Fruit fly (Drosophila melanogaster) whole organism, embryonic: ENCODE results near the gene SmE.

Experiments used
- Abd-B ChIP-seq: fragments of 200-800 bp; sonication (Bioruptor generic); optimal IDR thresholded peaks from 2 replicates; lab custom pipeline; 2018; ENCODE audit warnings: missing biosample characterization, mild to moderate bottlenecking, missing genetic modification characterization, moderate library complexity
- Ada2b ChIP-seq: fragments of 200-800 bp; sonication (Bioruptor generic); IDR thresholded peaks from 2 replicates; pipeline ENCODE4 v1.3.6; 2022; ENCODE audit warnings: missing biosample characterization, missing genetic modification characterization
- Blimp-1 ChIP-seq: fragments of 200-800 bp; sonication (Bioruptor generic); optimal IDR thresholded peaks from 3 replicates; lab custom pipeline; 2018; ENCODE audit warnings: missing biosample characterization, missing genetic modification characterization, mild to moderate bottlenecking, moderate library complexity, missing genetic modification reagents
- CG10366 ChIP-seq: fragments of 200-800 bp; sonication (Bioruptor generic); IDR thresholded peaks from 2 replicates; pipeline ENCODE4 v1.3.6; 2022; ENCODE audit warnings: missing biosample characterization, missing genetic modification characterization
- CG10543 ChIP-seq: fragments of 200-800 bp; sonication (Bioruptor generic); optimal IDR thresholded peaks from 3 replicates; lab custom pipeline; 2017; ENCODE audit warnings: missing biosample characterization, mild to moderate bottlenecking, missing genetic modification characterization, moderate library complexity
- CG13296 ChIP-seq: fragments of 200-800 bp; sonication (Bioruptor generic); optimal IDR thresholded peaks from 3 replicates; lab custom pipeline; 2018; ENCODE audit warnings: missing biosample characterization, mild to moderate bottlenecking, missing genetic modification characterization
- CG13424 ChIP-seq: fragments of 200-800 bp; sonication (Bioruptor generic); optimal IDR thresholded peaks from 2 replicates; lab custom pipeline; 2019; ENCODE audit warnings: missing biosample characterization, mild to moderate bottlenecking, missing genetic modification characterization, moderate library complexity
- CG13894 ChIP-seq: fragments of 200-800 bp; sonication (Bioruptor generic); optimal IDR thresholded peaks from 3 replicates; lab custom pipeline; 2018; ENCODE audit warnings: missing biosample characterization, mild to moderate bottlenecking, missing genetic modification characterization, moderate library complexity
- CG14441 ChIP-seq: fragments of 200-800 bp; sonication (Bioruptor generic); IDR thresholded peaks from 2 replicates; pipeline ENCODE4 v1.3.6; 2022; ENCODE audit warnings: missing biosample characterization, missing genetic modification characterization
- CG16815 ChIP-seq: fragments of 200-800 bp; sonication (Bioruptor generic); optimal IDR thresholded peaks from 3 replicates; lab custom pipeline; 2017; ENCODE audit warnings: missing biosample characterization, mild to moderate bottlenecking, missing genetic modification characterization
- CG16863 ChIP-seq: fragments of 200-800 bp; sonication (Bioruptor generic); optimal IDR thresholded peaks from 3 replicates; lab custom pipeline; 2016; ENCODE audit warnings: missing biosample characterization, missing genetic modification characterization
- CG18599 ChIP-seq: fragments of 200-800 bp; sonication (Bioruptor generic); optimal IDR thresholded peaks from 3 replicates; lab custom pipeline; 2017; ENCODE audit warnings: missing biosample characterization, missing genetic modification characterization, mild to moderate bottlenecking, moderate library complexity, missing genetic modification reagents
- CG18619 ChIP-seq: fragments of 200-800 bp; sonication (Bioruptor generic); optimal IDR thresholded peaks from 3 replicates; lab custom pipeline; 2017; ENCODE audit warnings: missing biosample characterization, mild to moderate bottlenecking, missing genetic modification characterization
- CG2712 ChIP-seq: fragments of 200-800 bp; optimal IDR thresholded peaks from 3 replicates; lab custom pipeline; 2019; ENCODE audit warnings: missing biosample characterization, mild to moderate bottlenecking, missing genetic modification characterization, moderate library complexity
- CG30431 ChIP-seq: fragments of 200-800 bp; sonication (Bioruptor generic); optimal IDR thresholded peaks from 2 replicates; lab custom pipeline; 2017; ENCODE audit warnings: missing biosample characterization, missing genetic modification characterization
- CG4404 ChIP-seq: fragments of 200-800 bp; sonication (Bioruptor generic); IDR thresholded peaks from 2 replicates; pipeline ENCODE4 v1.3.6; 2022; ENCODE audit warnings: missing biosample characterization, missing genetic modification characterization
- CG6765 ChIP-seq: fragments of 200-800 bp; sonication (Bioruptor generic); optimal IDR thresholded peaks from 3 replicates; lab custom pipeline; 2017; ENCODE audit warnings: missing biosample characterization, mild to moderate bottlenecking, missing genetic modification characterization
- CG7745 ChIP-seq: fragments of 200-800 bp; sonication (Bioruptor generic); optimal IDR thresholded peaks from 2 replicates; lab custom pipeline; 2018; ENCODE audit warnings: missing biosample characterization, mild to moderate bottlenecking, missing genetic modification characterization, moderate library complexity
- CG8924 ChIP-seq: fragments of 200-800 bp; optimal IDR thresholded peaks from 3 replicates; lab custom pipeline; 2019; ENCODE audit warnings: missing biosample characterization, mild to moderate bottlenecking, missing genetic modification characterization, moderate library complexity
- CTCF ChIP-seq: fragments of 200-800 bp; sonication (Bioruptor generic); optimal IDR thresholded peaks from 2 replicates; lab custom pipeline; 2017; ENCODE audit warnings: missing biosample characterization, mild to moderate bottlenecking, missing genetic modification characterization, moderate library complexity
- Camta ChIP-seq: fragments of 200-800 bp; sonication (Bioruptor generic); optimal IDR thresholded peaks from 2 replicates; lab custom pipeline; 2016; ENCODE audit warnings: missing biosample characterization, missing genetic modification characterization
- Deaf1 ChIP-seq: fragments of 200-800 bp; optimal IDR thresholded peaks from 3 replicates; lab custom pipeline; 2019; ENCODE audit warnings: missing biosample characterization, mild to moderate bottlenecking, missing genetic modification characterization, moderate library complexity
- Dek ChIP-seq: fragments of 200-800 bp; sonication (Bioruptor generic); optimal IDR thresholded peaks from 3 replicates; lab custom pipeline; 2019; ENCODE audit warnings: missing biosample characterization, mild to moderate bottlenecking, missing genetic modification characterization, moderate library complexity
- Dp ChIP-seq: fragments of 200-800 bp; sonication (Bioruptor generic); optimal IDR thresholded peaks from 2 replicates; lab custom pipeline; 2018; ENCODE audit warnings: missing biosample characterization, mild to moderate bottlenecking, missing genetic modification characterization, moderate library complexity
- Dref ChIP-seq: fragments of 200-800 bp; sonication (Bioruptor generic); IDR thresholded peaks from 2 replicates; pipeline ENCODE4 v1.3.6; 2022; ENCODE audit warnings: missing biosample characterization, missing genetic modification characterization
- HLH4C ChIP-seq: fragments of 200-800 bp; sonication (Bioruptor generic); IDR thresholded peaks from 3 replicates; pipeline ENCODE4 v1.3.6; 2022; ENCODE audit warnings: missing biosample characterization, missing genetic modification characterization; ENCODE audit not compliant: partially characterized antibody
- HLH54F ChIP-seq: fragments of 200-800 bp; sonication (Bioruptor generic); optimal IDR thresholded peaks from 3 replicates; lab custom pipeline; 2016; ENCODE audit warnings: missing biosample characterization, missing genetic modification characterization
- Hr51 ChIP-seq, 2 experiments: fragments of 200-800 bp; sonication (Bioruptor generic); optimal IDR thresholded peaks; 2 replicates in 1 of 2; 3 replicates in 1 of 2; lab custom pipeline; 2016 to 2018; ENCODE audit warnings: missing biosample characterization in 2 of 2, missing genetic modification characterization in 2 of 2, mild to moderate bottlenecking in 1 of 2, moderate library complexity in 1 of 2
- Lpt ChIP-seq: fragments of >200 bp; optimal IDR thresholded peaks from 2 replicates; lab custom pipeline; 2018; ENCODE audit warnings: missing biosample characterization, missing genetic modification characterization
- MESR4 ChIP-seq: fragments of 200-800 bp; sonication (Bioruptor generic); optimal IDR thresholded peaks from 2 replicates; lab custom pipeline; 2018; ENCODE audit warnings: missing biosample characterization, mild to moderate bottlenecking, missing genetic modification characterization, moderate library complexity
- Med ChIP-seq: fragments of 200-800 bp; sonication (Bioruptor generic); peaks from one replicate; lab custom pipeline; 2016; ENCODE audit warnings: missing biosample characterization, missing genetic modification characterization, mild to moderate bottlenecking, inconsistent platforms, moderate library complexity
- NC2β ChIP-seq: fragments of 200-800 bp; sonication (Bioruptor generic); optimal IDR thresholded peaks from 2 replicates; lab custom pipeline; 2016; ENCODE audit warnings: missing biosample characterization, missing genetic modification characterization
- Neu2 ChIP-seq: fragments of 200-800 bp; sonication (Bioruptor generic); optimal IDR thresholded peaks from 3 replicates; lab custom pipeline; 2016; ENCODE audit warnings: missing biosample characterization, missing genetic modification characterization, borderline replicate concordance
- Oli ChIP-seq: fragments of 200-800 bp; sonication (Bioruptor generic); optimal IDR thresholded peaks from 2 replicates; lab custom pipeline; 2018; ENCODE audit warnings: missing biosample characterization, mild to moderate bottlenecking, missing genetic modification characterization, moderate library complexity
- Rx ChIP-seq: fragments of 200-800 bp; sonication (Bioruptor generic); IDR thresholded peaks from 2 replicates; pipeline ENCODE4 v1.3.6; 2022; ENCODE audit warnings: missing biosample characterization, missing genetic modification characterization
- YL-1 ChIP-seq: fragments of 200-800 bp; sonication (Bioruptor generic); optimal IDR thresholded peaks from 3 replicates; lab custom pipeline; 2017; ENCODE audit warnings: missing biosample characterization, mild to moderate bottlenecking, missing genetic modification characterization
- aop ChIP-seq: fragments of 200-800 bp; sonication (Bioruptor generic); IDR thresholded peaks from 2 replicates; pipeline ENCODE4 v1.3.6; 2022; ENCODE audit warnings: missing biosample characterization, missing genetic modification characterization
- ash1 ChIP-seq: fragments of 200-800 bp; sonication (Bioruptor generic); optimal IDR thresholded peaks from 2 replicates; lab custom pipeline; 2018; ENCODE audit warnings: missing biosample characterization, mild to moderate bottlenecking, missing genetic modification characterization
- az2 ChIP-seq: fragments of 200-800 bp; sonication (Bioruptor generic); optimal IDR thresholded peaks from 3 replicates; lab custom pipeline; 2016; ENCODE audit warnings: missing biosample characterization, missing genetic modification characterization
- crp ChIP-seq, 2 experiments: fragments of 200-800 bp; sonication (Bioruptor generic); optimal IDR thresholded peaks; 2 replicates in 1 of 2; 3 replicates in 1 of 2; lab custom pipeline; 2017; ENCODE audit warnings: missing biosample characterization in 2 of 2, missing genetic modification characterization in 2 of 2, mild to moderate bottlenecking in 1 of 2, moderate library complexity in 1 of 2
- esg ChIP-seq: fragments of 200-800 bp; sonication (Bioruptor generic); conservative IDR thresholded peaks from 2 replicates; pipeline ENCODE4 v1.3.6; 2022; ENCODE audit warnings: missing biosample characterization, missing genetic modification characterization
- gsb-n ChIP-seq: fragments of 200-800 bp; sonication (Bioruptor generic); optimal IDR thresholded peaks from 3 replicates; lab custom pipeline; 2018; ENCODE audit warnings: missing biosample characterization, mild to moderate bottlenecking, missing genetic modification characterization
- jing ChIP-seq: fragments of 200-800 bp; sonication (Bioruptor generic); optimal IDR thresholded peaks from 2 replicates; lab custom pipeline; 2018; ENCODE audit warnings: missing biosample characterization, mild to moderate bottlenecking, missing genetic modification characterization
- pan ChIP-seq, 4 experiments: fragments of >200 bp in 3 of 4; fragments of 200-800 bp in 1 of 4; sonication (Bioruptor generic) in 1 of 4; optimal IDR thresholded peaks in 3 of 4; IDR thresholded peaks in 1 of 4; 2 replicates each; pipeline versions ENCODE4 v1.3.6 to Lab custom; 2017 to 2022; ENCODE audit warnings: missing biosample characterization in 2 of 4, missing genetic modification characterization in 2 of 4, mixed read lengths in 1 of 4
- pb ChIP-seq: fragments of 200-800 bp; sonication (Bioruptor generic); optimal IDR thresholded peaks from 3 replicates; lab custom pipeline; 2016; ENCODE audit warnings: missing biosample characterization, missing genetic modification characterization
- pfk ChIP-seq: fragments of 200-800 bp; sonication (Bioruptor generic); optimal IDR thresholded peaks from 2 replicates; lab custom pipeline; 2018; ENCODE audit warnings: missing biosample characterization, mild to moderate bottlenecking, missing genetic modification characterization, moderate library complexity
- pum ChIP-seq: fragments of 200-800 bp; sonication (Bioruptor generic); optimal IDR thresholded peaks from 2 replicates; lab custom pipeline; 2016; ENCODE audit warnings: missing biosample characterization, missing genetic modification characterization
- tx ChIP-seq: fragments of 200-800 bp; sonication (Bioruptor generic); optimal IDR thresholded peaks from 2 replicates; lab custom pipeline; 2016; ENCODE audit warnings: missing biosample characterization, missing genetic modification characterization
- wek ChIP-seq: fragments of 200-800 bp; sonication (Bioruptor generic); optimal IDR thresholded peaks from 3 replicates; lab custom pipeline; 2018; ENCODE audit warnings: missing biosample characterization, mild to moderate bottlenecking, missing genetic modification characterization, moderate library complexity

SmE gene

DNA sequence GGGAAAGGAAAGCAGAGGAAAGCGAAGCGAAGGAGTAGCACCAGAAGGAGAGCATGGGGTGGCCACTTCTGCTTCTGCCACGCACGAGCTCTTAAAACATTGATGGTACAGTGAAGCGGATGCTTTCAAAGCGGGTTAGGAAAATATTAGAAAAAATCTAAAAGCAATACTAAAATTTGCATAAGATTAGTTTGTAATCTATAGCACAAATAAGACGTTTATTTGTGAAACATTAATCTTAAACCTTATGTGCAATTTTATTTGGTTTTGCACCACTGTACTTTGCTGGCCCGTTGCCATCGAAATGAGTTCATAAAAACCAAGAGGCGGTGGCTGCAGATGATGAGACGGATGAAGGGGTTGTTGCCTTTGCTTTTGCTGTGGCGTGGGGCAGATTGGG, 40.1 kb upstream of the SmE start (continued):
- TF ChIP-seq ash1 (GFP tag; lab: Kevin White, UChicago) (no peak), jing (GFP tag; lab: Kevin White, UChicago) (peak; percentile 79), Dek (tag; lab: Kevin White, UChicago) (peak; percentile 79), Neu2 (GFP tag; lab: Kevin White, UChicago) (no peak), pb (GFP tag; lab: Kevin White, UChicago) (peak; percentile 81), Dp (GFP tag; lab: Kevin White, UChicago) (no peak), Ada2b (peak; percentile 87), CG18599 (GFP tag; lab: Kevin White, UChicago) (peak; percentile 97), CG8924 (tag; lab: Kevin White, UChicago) (peak; percentile 89), CG13424 (tag; lab: Kevin White, UChicago) (peak; percentile 91), wek (GFP tag; lab: Kevin White, UChicago) (peak; percentile 52), CG16815 (GFP tag; lab: Kevin White, UChicago) (peak; percentile 53), Abd-B (GFP tag; lab: Kevin White, UChicago) (peak; percentile 89), CG30431 (GFP tag; lab: Kevin White, UChicago) (peak; percentile 62), CTCF (GFP tag; lab: Kevin White, UChicago) (peak; percentile 54), Deaf1 (tag; lab: Kevin White, UChicago) (peak; percentile 74), az2 (GFP tag; lab: Kevin White, UChicago) (peak; percentile 88), HLH4C (GFP tag; lab: Robert Waterston, UW) (0 out of 3 replicates have a peak, but pooled peaks have one; percentile 30), Rx (GFP tag; lab: Robert Waterston, UW) (peak; percentile 78), CG14441 (GFP tag; lab: Robert Waterston, UW) (peak; percentile 90), NC2β (GFP tag; lab: Kevin White, UChicago) (peak; percentile 76), CG13894 (tag; lab: Kevin White, UChicago) (peak; percentile 87), Hr51 (GFP tag; optimal IDR thresholded peaks at IDR 0.05; lab: Kevin White, UChicago) (peak; percentile 54 to 92), CG6765 (GFP tag; lab: Kevin White, UChicago) (peak; percentile 66), YL-1 (GFP tag; lab: Kevin White, UChicago) (peak; percentile 21), crp (GFP tag; optimal IDR thresholded peaks at IDR 0.05; lab: Kevin White, UChicago) (peak in 1 of 2 experiments; percentile 41), CG18619 (peak; percentile 80), CG10543 (GFP tag; lab: Kevin White, UChicago) (peak; percentile 71), Med (GFP tag; lab: Kevin White, UChicago) (peak; percentile 98), tx (peak; percentile 79), Blimp-1 (GFP tag; lab: Kevin White, UChicago) (peak; percentile 92), pfk (GFP tag; lab: Kevin White, UChicago) (no peak), MESR4 (no peak), pan (optimal IDR thresholded peaks at IDR 0.05; lab: Kevin White, UChicago) (no peak), pan (GFP tag; optimal IDR thresholded peaks at IDR 0.05 in 1 of 2, IDR thresholded peaks at IDR 0.05 in 1 of 2) (peak in 1 of 2 experiments; percentile 93), aop (GFP tag; lab: Robert Waterston, UW) (peak; percentile 57; the same call in 1 of the 2 replicates), Camta (GFP tag; lab: Kevin White, UChicago) (peak; percentile 82), CG2712 (peak; percentile 91), CG4404 (GFP tag; lab: Robert Waterston, UW) (peak; percentile 76), Oli (tag; lab: Kevin White, UChicago) (peak; percentile 88), pum (peak; percentile 77), Lpt (GFP tag; lab: Kevin White, UChicago) (no peak), CG16863 (GFP tag; lab: Kevin White, UChicago) (peak; percentile 86), esg (GFP tag; lab: Robert Waterston, UW) (peak; percentile 90), HLH54F (GFP tag; lab: Kevin White, UChicago) (peak; percentile 80), CG7745 (tag; lab: Kevin White, UChicago) (no peak), Dref (0 out of 2 replicates have a peak, but pooled peaks have one; percentile 25), CG10366 (GFP tag; lab: Robert Waterston, UW) (peak; percentile 85), gsb-n (peak; percentile 83), CG13296 (GFP tag; lab: Kevin White, UChicago) (peak; percentile 90)
